Worm (Caenorhabditis elegans): ENCODE measurements around the gene elt-2.

elt-2 gene

DNA sequence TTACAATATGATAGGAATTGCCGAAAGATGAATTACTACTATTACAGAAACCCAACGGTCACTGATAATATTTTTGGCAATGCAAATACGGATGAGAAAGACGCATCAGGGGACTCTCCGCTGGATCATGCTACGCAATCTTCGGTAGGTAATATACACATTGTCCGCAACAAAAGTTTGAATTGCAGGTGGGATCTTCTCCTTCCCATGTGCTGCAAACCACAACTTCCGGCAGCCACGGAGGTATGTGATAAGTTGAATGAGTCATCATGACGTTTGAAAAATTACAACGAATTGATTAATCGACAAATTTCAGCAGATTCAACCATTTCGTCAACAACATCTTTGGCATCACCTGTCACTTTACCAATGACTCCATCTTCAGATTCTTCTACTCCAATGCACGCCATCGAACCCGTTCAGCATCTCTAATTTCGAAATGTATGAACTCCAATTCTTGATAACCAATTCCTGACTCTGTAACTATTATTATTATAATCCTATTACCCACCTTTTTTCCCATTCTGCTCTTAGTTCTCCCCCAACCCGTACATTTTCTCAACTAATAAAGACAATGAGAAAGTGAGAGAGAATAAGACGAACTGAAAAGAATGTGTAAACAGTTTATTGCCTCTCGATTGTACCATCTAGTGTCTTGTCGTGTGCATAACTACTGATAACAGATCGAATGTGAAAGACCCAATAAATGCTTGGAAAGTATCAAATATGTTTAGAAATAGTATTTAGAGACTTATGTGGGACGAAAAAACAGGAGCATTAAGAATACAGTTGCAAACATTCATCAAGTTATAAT, 3.7 kb upstream of the elt-2 start:
- TF ChIP-seq fkh-6 (tag; optimal IDR thresholded peaks at IDR 0.05) = no peak
- no peak for TF ChIP-seq hlh-30 (tag; optimal IDR thresholded peaks at IDR 0.05; ENCODE audit: insufficient read depth)
- TF ChIP-seq hlh-15 (tag; optimal IDR thresholded peaks at IDR 0.05) = no peak
- TF ChIP-seq eyg-1 (tag; optimal IDR thresholded peaks at IDR 0.05) = no peak
- TF ChIP-seq ceh-34 (tag; optimal IDR thresholded peaks at IDR 0.05) = no peak
- no peak for TF ChIP-seq ttx-3 (tag; optimal IDR thresholded peaks at IDR 0.05)
- no peak for TF ChIP-seq pha-2 (tag; optimal IDR thresholded peaks at IDR 0.05)
- no peak for TF ChIP-seq pros-1 (tag; optimal IDR thresholded peaks at IDR 0.05)
- TF ChIP-seq ceh-19 (GFP tag; optimal IDR thresholded peaks at IDR 0.05) = no peak
- no peak for TF ChIP-seq tbx-2 (tag; optimal IDR thresholded peaks at IDR 0.05)
- TF ChIP-seq dmd-4 (tag; optimal IDR thresholded peaks at IDR 0.05; ENCODE audit: borderline replicate concordance) = no peak
- TF ChIP-seq tbx-7 (tag; optimal IDR thresholded peaks at IDR 0.05) = no peak

DNA sequence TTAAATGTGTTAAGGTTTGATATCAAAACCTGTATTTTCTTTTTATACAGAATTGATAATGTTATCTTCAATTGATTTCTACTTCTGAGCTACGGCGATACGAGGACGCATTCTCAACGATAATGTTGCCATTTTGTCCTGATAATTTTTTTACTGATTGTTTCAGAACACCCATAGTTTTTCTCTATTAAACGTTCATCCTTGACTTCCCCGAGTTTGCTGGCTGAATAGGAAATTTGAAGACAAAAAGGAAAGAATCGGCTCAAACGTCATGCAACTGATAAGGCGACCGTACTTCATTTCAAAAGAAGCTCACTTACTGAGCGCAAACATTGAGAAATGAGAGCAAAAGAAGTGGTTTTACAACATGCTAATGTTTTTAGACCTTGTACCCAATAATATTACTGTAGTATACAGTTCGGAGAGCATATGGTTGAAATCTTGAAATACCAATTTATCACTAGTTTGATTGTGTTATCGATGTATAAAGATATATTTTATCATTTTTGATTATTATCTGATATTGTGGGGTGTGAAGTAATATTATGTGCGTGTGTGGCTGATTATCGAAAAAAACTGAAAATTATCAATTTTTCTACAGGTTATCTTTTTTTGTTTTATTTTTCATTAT, 1.8 kb upstream of the elt-2 start:
- TF ChIP-seq sdc-2 (tag; optimal IDR thresholded peaks at IDR 0.05) (no peak), elt-4 (tag; optimal IDR thresholded peaks at IDR 0.05) (no peak), rnt-1 (tag; optimal IDR thresholded peaks at IDR 0.05) (no peak), odd-2 (tag; optimal IDR thresholded peaks at IDR 0.05) (no peak), elt-2 (tag; optimal IDR thresholded peaks at IDR 0.05) (no peak)

DNA sequence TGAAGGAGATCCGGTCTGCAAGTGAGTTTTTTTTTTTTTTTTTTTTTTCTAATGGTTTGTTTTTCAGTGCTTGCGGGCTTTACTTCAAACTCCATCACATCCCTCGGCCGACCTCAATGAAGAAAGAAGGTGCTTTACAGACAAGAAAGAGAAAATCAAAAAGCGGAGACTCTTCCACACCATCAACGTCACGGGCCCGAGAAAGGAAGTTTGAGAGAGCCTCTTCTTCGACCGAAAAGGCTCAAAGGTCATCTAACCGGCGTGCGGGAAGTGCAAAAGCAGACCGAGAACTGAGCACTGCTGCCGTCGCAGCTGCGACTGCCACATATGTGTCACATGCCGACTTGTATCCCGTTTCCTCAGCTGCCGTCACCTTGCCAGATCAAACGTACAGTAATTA, 1.2 kb downstream of the elt-2 start:
- TF ChIP-seq hlh-30 (tag; optimal IDR thresholded peaks at IDR 0.05; ENCODE audit: insufficient read depth) (no peak), ceh-2 (tag; optimal IDR thresholded peaks at IDR 0.05) (no peak), unc-42 (tag; optimal IDR thresholded peaks at IDR 0.05) (no peak), elt-2 (tag; optimal IDR thresholded peaks at IDR 0.05) (no peak), pax-1 (tag; optimal IDR thresholded peaks at IDR 0.05) (no peak)

- TF ChIP-seq ztf-16 (tag; optimal IDR thresholded peaks at IDR 0.05) = no peak
- no peak for TF ChIP-seq syd-9 (tag; optimal IDR thresholded peaks at IDR 0.05)
- no peak for TF ChIP-seq pax-1 (tag; optimal IDR thresholded peaks at IDR 0.05)
- TF ChIP-seq nhr-232 (tag; optimal IDR thresholded peaks at IDR 0.05) = no peak
- no peak for TF ChIP-seq madf-2 (tag; optimal IDR thresholded peaks at IDR 0.05)
- TF ChIP-seq K09A11.1 (tag; optimal IDR thresholded peaks at IDR 0.05; ENCODE audit: insufficient read depth) = no peak
Measured at ce11 chrX:10485300-10485755, 4.3 kb downstream of the elt-2 start, which contains the start of gene C33D3.3. C33D3.3 (plus strand) TSS chrX:10485350.

- TF ChIP-seq ceh-45 (GFP tag; IDR thresholded peaks at IDR 0.05) (no peak), elt-4 (tag; optimal IDR thresholded peaks at IDR 0.05) (no peak), ceh-9 (tag; optimal IDR thresholded peaks at IDR 0.05) (no peak), ref-2 (tag; optimal IDR thresholded peaks at IDR 0.05) (no peak), K09A11.1 (tag; optimal IDR thresholded peaks at IDR 0.05; ENCODE audit: insufficient read depth) (no peak)
Measured at ce11 chrX:10488763-10489162, 7.7 kb downstream of the elt-2 start, which contains the start of gene C33D3.4. C33D3.4 (plus strand) TSS chrX:10489063.

DNA sequence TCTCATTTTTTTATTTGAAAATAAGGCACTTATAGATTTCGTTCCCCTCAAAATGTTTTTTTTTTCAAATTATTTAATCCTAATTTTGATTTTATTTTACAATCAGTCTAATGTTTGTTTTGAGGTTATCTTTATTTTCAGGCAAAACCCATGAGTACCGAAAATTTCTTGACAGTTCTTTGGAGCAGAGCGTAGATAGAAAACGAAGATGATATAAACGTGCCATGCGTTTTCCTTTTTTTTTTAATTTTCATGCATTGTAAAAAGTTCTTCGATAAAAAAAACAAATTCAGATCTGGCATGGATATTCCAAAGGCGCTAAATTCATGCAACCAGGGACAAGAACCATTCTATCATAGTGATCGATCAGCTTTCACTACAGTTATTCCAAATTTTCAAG, 10.0 kb downstream of the elt-2 start, which contains the start of gene C33D3.5:
Gene C33D3.5 (plus strand): TSS at position 301 of the 400 bp plus-strand sequence.
- TF ChIP-seq hlh-8 (tag; optimal IDR thresholded peaks at IDR 0.05) = no peak
- no peak for TF ChIP-seq pha-4 (tag; optimal IDR thresholded peaks at IDR 0.05)

All from whole organism, late embryonic.